Worm (Caenorhabditis elegans): Measurements from ENCODE around the gene mig-22.

ce11 chrIII:8797211-8797733 lies 30.1 kb upstream of the mig-22 start:
- no peak for TF ChIP-seq tbx-37 (GFP tag; conservative IDR thresholded peaks at IDR 0.05)
- no peak for TF ChIP-seq ama-1 (optimal IDR thresholded peaks at IDR 0.05)
- TF ChIP-seq pes-1 (GFP tag; IDR thresholded peaks at IDR 0.05), result no peak
- no peak for TF ChIP-seq ceh-13 (GFP tag; optimal IDR thresholded peaks at IDR 0.05)
